Fruit fly (Drosophila melanogaster): Measurements from ENCODE around the gene FucT6.

Gene FucT6

DNA sequence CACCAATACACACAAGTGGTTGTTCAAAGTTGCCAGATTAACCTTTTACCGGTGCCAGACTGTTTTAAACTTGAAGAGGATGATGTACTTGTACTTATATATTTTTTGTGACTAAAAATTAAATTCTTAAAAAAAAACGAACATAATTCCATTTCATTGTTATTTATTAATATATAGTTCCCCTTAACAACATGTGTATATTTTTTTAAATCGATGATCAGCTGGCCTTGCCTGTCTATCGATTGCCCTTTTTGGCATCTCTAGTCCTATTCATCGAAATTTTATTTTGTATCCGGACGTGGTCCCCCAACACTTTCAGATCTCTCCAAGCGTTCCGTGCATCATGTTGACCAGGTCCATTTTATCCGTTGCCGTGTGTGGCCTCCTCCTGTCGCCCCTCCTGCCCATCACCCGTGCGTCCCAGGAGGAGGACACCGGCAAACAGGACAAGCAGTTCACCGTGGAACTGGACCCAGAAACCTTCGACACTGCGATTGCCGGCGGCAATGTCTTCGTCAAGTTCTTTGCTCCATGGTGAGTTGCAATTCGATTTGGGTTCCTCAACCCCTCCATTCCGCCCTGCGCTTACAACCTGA is 7.1 kb upstream of the FucT6 start, which contains the start of gene prtp (continued):
- TF ChIP-seq CG1792 (GFP tag; optimal IDR thresholded peaks at IDR 0.05) = no peak
- TF ChIP-seq CkIIα-i1 (GFP tag; IDR thresholded peaks at IDR 0.05) = no peak
- TF ChIP-seq ken (GFP tag; IDR thresholded peaks at IDR 0.05) = peak; percentile 55; the same call in 1 of the 3 replicates
- no peak for TF ChIP-seq cad (GFP tag; optimal IDR thresholded peaks at IDR 0.05)
- TF ChIP-seq CG31365 (tag; optimal IDR thresholded peaks at IDR 0.05) = no peak
- no peak for TF ChIP-seq ewg (GFP tag; optimal IDR thresholded peaks at IDR 0.05)
- no peak for TF ChIP-seq CG2202 (tag; optimal IDR thresholded peaks at IDR 0.05)
- TF ChIP-seq Hr51 (GFP tag; optimal IDR thresholded peaks at IDR 0.05) = no peak
- TF ChIP-seq onecut (GFP tag; IDR thresholded peaks at IDR 0.05) = no peak
- no peak for TF ChIP-seq Neu2 (GFP tag; optimal IDR thresholded peaks at IDR 0.05; ENCODE audit: borderline replicate concordance)
- TF ChIP-seq CG7928 (GFP tag; optimal IDR thresholded peaks at IDR 0.05) = no peak
- TF ChIP-seq CG8944 (GFP tag; optimal IDR thresholded peaks at IDR 0.05) = no peak
- TF ChIP-seq NK7.1 (GFP tag; optimal IDR thresholded peaks at IDR 0.05) = no peak
- TF ChIP-seq dimm (GFP tag; IDR thresholded peaks at IDR 0.05) = no peak
- TF ChIP-seq CG3847 (GFP tag; IDR thresholded peaks at IDR 0.05) = no peak
- peak; percentile 53 for TF ChIP-seq trem (tag; optimal IDR thresholded peaks at IDR 0.05)
- peak; percentile 67 for TF ChIP-seq pzg (GFP tag; optimal IDR thresholded peaks at IDR 0.05)
- no peak for TF ChIP-seq CG14965 (GFP tag; optimal IDR thresholded peaks at IDR 0.05; ENCODE audit: borderline replicate concordance)
- TF ChIP-seq GATAe (GFP tag; conservative IDR thresholded peaks at IDR 0.05) = no peak
- no peak for TF ChIP-seq CG13296 (GFP tag; optimal IDR thresholded peaks at IDR 0.05)
- TF ChIP-seq stc (GFP tag; IDR thresholded peaks at IDR 0.05) = no peak
- TF ChIP-seq CG15269 (tag; optimal IDR thresholded peaks at IDR 0.05) = no peak
- TF ChIP-seq ab (GFP tag; optimal IDR thresholded peaks at IDR 0.05) = no peak
- no peak for TF ChIP-seq CoRest (tag; optimal IDR thresholded peaks at IDR 0.05)
- no peak for TF ChIP-seq H2.0 (GFP tag; IDR thresholded peaks at IDR 0.05)
- no peak for TF ChIP-seq CG10274 (GFP tag; optimal IDR thresholded peaks at IDR 0.05)
- no peak for TF ChIP-seq slou (GFP tag; optimal IDR thresholded peaks at IDR 0.05)
- TF ChIP-seq mld (GFP tag; IDR thresholded peaks at IDR 0.05; ENCODE audit: partially characterized antibody) = 0 out of 3 replicates have a peak, but pooled peaks have one; percentile 21
- no peak for TF ChIP-seq CG12219 (GFP tag; optimal IDR thresholded peaks at IDR 0.05)
- TF ChIP-seq Bgb (GFP tag; IDR thresholded peaks at IDR 0.05; ENCODE audit: partially characterized antibody) = no peak
- TF ChIP-seq run (tag; optimal IDR thresholded peaks at IDR 0.05) = no peak
- no peak for TF ChIP-seq fd96Cb (tag; optimal IDR thresholded peaks at IDR 0.05)
- TF ChIP-seq jigr1 (GFP tag; IDR thresholded peaks at IDR 0.05) = no peak
- TF ChIP-seq Nf-YB (GFP tag; optimal IDR thresholded peaks at IDR 0.05) = no peak
- TF ChIP-seq Camta (GFP tag; optimal IDR thresholded peaks at IDR 0.05) = peak; percentile 12
- TF ChIP-seq CG15479 (GFP tag; optimal IDR thresholded peaks at IDR 0.05) = no peak
- TF ChIP-seq btn (GFP tag; optimal IDR thresholded peaks at IDR 0.05) = no peak
- peak; percentile 23 for TF ChIP-seq CG12659 (GFP tag; optimal IDR thresholded peaks at IDR 0.05)
- TF ChIP-seq CG10321 (GFP tag; IDR thresholded peaks at IDR 0.05) = no peak
- no peak for TF ChIP-seq CG18764 (GFP tag; optimal IDR thresholded peaks at IDR 0.05)
- TF ChIP-seq E2f2 (GFP tag; IDR thresholded peaks at IDR 0.05) = peak; percentile 57
- TF ChIP-seq az2 (GFP tag; optimal IDR thresholded peaks at IDR 0.05) = no peak
- no peak for TF ChIP-seq so (GFP tag; IDR thresholded peaks at IDR 0.05)
- TF ChIP-seq CG13123 (GFP tag; optimal IDR thresholded peaks at IDR 0.05) = no peak
- peak; percentile 29; the same call in 1 of the 2 replicates for TF ChIP-seq CG17328 (GFP tag; IDR thresholded peaks at IDR 0.05)
- no peak; the same call in 2 of the 3 replicates for TF ChIP-seq Doc3 (GFP tag; IDR thresholded peaks at IDR 0.05; ENCODE audit: partially characterized antibody)
- TF ChIP-seq klu (GFP tag; IDR thresholded peaks at IDR 0.05) = no peak
- peak; percentile 27 for TF ChIP-seq gsb-n (tag; optimal IDR thresholded peaks at IDR 0.05)
- no peak for TF ChIP-seq Dip2 (GFP tag; IDR thresholded peaks at IDR 0.05)
- no peak for TF ChIP-seq B-H2 (GFP tag; optimal IDR thresholded peaks at IDR 0.05)
- no peak for TF ChIP-seq CG7786 (GFP tag; optimal IDR thresholded peaks at IDR 0.05)

Data from whole organism, embryonic.